Worm (Caenorhabditis elegans) whole organism, late embryonic: Measurements from ENCODE around the gene C34B4.4.
A peak's percentile ranks its signal among the peaks of the same experiment; 100 is the strongest.

Experiments
- C08G9.2 ChIP-seq: sonication (generic microtip); optimal IDR thresholded peaks from 2 replicates; lab custom pipeline; 2016; ENCODE audit warnings: mild to moderate bottlenecking, missing genetic modification characterization, moderate library complexity, missing compliant biosample characterization
- C38D4.7 ChIP-seq: fragments of 200-800 bp; sonication (Bioruptor generic); optimal IDR thresholded peaks from 2 replicates; lab custom pipeline; 2018; ENCODE audit warnings: mild to moderate bottlenecking, missing genetic modification characterization, moderate library complexity, missing compliant biosample characterization
- F13H6.1 ChIP-seq: sonication (generic microtip); optimal IDR thresholded peaks from 2 replicates; lab custom pipeline; 2016; ENCODE audit warnings: missing genetic modification characterization, missing compliant biosample characterization
- K02D7.2 ChIP-seq: sonication (generic microtip); optimal IDR thresholded peaks from 2 replicates; lab custom pipeline; 2017; ENCODE audit warnings: mild to moderate bottlenecking, missing genetic modification characterization, missing compliant biosample characterization
- T23F11.4 ChIP-seq: fragments of 200-800 bp; sonication (Bioruptor generic); optimal IDR thresholded peaks from 2 replicates; lab custom pipeline; 2018; ENCODE audit warnings: mild to moderate bottlenecking, missing genetic modification characterization, missing compliant biosample characterization
- Y22D7AL.16 ChIP-seq: sonication (generic microtip); optimal IDR thresholded peaks from 2 replicates; lab custom pipeline; 2016; ENCODE audit warnings: missing genetic modification characterization, missing compliant biosample characterization
- ahr-1 ChIP-seq: sonication (generic microtip); optimal IDR thresholded peaks from 2 replicates; lab custom pipeline; 2016; ENCODE audit warnings: missing genetic modification characterization, missing compliant biosample characterization
- ceh-14 ChIP-seq: sonication (generic microtip); optimal IDR thresholded peaks from 2 replicates; lab custom pipeline; 2016; ENCODE audit warnings: missing genotype, missing genetic modification characterization, missing compliant biosample characterization
- ceh-19 ChIP-seq: fragments of 200-800 bp; sonication (Bioruptor generic); optimal IDR thresholded peaks from 2 replicates; lab custom pipeline; 2018; ENCODE audit warnings: mild to moderate bottlenecking, missing genetic modification characterization, missing compliant biosample characterization
- ceh-22 ChIP-seq: sonication (generic microtip); optimal IDR thresholded peaks from 2 replicates; lab custom pipeline; 2017; ENCODE audit warnings: missing biosample characterization, missing genetic modification characterization
- ceh-30 ChIP-seq: fragments of 150-350 bp; optimal IDR thresholded peaks from 2 replicates; lab custom pipeline; 2014; ENCODE audit warnings: missing biosample characterization, missing genetic modification characterization
- ceh-31 ChIP-seq: sonication (generic microtip); optimal IDR thresholded peaks from 2 replicates; lab custom pipeline; 2016; ENCODE audit warnings: missing genetic modification characterization, missing compliant biosample characterization
- ceh-6 ChIP-seq: fragments of 200-800 bp; sonication (Bioruptor generic); optimal IDR thresholded peaks from 2 replicates; lab custom pipeline; 2018; ENCODE audit warnings: mild to moderate bottlenecking, missing genetic modification characterization, missing compliant biosample characterization
- che-1 ChIP-seq: sonication (generic microtip); optimal IDR thresholded peaks from 2 replicates; lab custom pipeline; 2016; ENCODE audit warnings: mild to moderate bottlenecking, missing genetic modification characterization, missing compliant biosample characterization
- dmd-4 ChIP-seq: sonication (generic microtip); optimal IDR thresholded peaks from 2 replicates; lab custom pipeline; 2016; ENCODE audit warnings: borderline replicate concordance, missing genetic modification characterization, missing compliant biosample characterization
- elt-2 ChIP-seq: sonication (generic microtip); optimal IDR thresholded peaks from 2 replicates; lab custom pipeline; 2016; ENCODE audit warnings: missing genetic modification reagents, missing genetic modification characterization, missing compliant biosample characterization
- elt-4 ChIP-seq: sonication (generic microtip); optimal IDR thresholded peaks from 2 replicates; lab custom pipeline; 2016; ENCODE audit warnings: missing genetic modification characterization, missing compliant biosample characterization
- ets-4 ChIP-seq: sonication (generic microtip); optimal IDR thresholded peaks from 2 replicates; lab custom pipeline; 2016; ENCODE audit warnings: missing genetic modification characterization, missing compliant biosample characterization
- fax-1 ChIP-seq: sonication (generic microtip); optimal IDR thresholded peaks from 2 replicates; lab custom pipeline; 2016; ENCODE audit warnings: missing genotype, missing genetic modification characterization, missing compliant biosample characterization
- fkh-10 ChIP-seq: fragments of 150-350 bp; optimal IDR thresholded peaks from 2 replicates; lab custom pipeline; 2014; ENCODE audit warnings: missing biosample characterization, missing genetic modification reagents, missing genetic modification characterization
- fkh-6 ChIP-seq: sonication (generic microtip); optimal IDR thresholded peaks from 2 replicates; lab custom pipeline; 2016; ENCODE audit warnings: missing genetic modification characterization, missing compliant biosample characterization
- gmeb-2 ChIP-seq: sonication (generic microtip); optimal IDR thresholded peaks from 2 replicates; lab custom pipeline; 2016; ENCODE audit warnings: missing genetic modification characterization, inconsistent platforms, missing compliant biosample characterization
- hlh-13 ChIP-seq: fragments of 200-800 bp; sonication (Bioruptor generic); optimal IDR thresholded peaks from 2 replicates; lab custom pipeline; 2018; ENCODE audit warnings: mild to moderate bottlenecking, missing genetic modification characterization, missing compliant biosample characterization
- hlh-30 ChIP-seq: sonication (generic microtip); optimal IDR thresholded peaks from 2 replicates; lab custom pipeline; 2017; ENCODE audit warnings: antibody characterized with exemption, missing genetic modification characterization, missing compliant biosample characterization; ENCODE audit not compliant: insufficient read depth
- hlh-6 ChIP-seq: sonication (generic microtip); optimal IDR thresholded peaks from 2 replicates; lab custom pipeline; 2016; ENCODE audit warnings: missing genotype, missing genetic modification characterization, missing compliant biosample characterization
- hlh-8 ChIP-seq: sonication (generic microtip); optimal IDR thresholded peaks from 2 replicates; lab custom pipeline; 2016; ENCODE audit warnings: missing genotype, missing genetic modification characterization, missing compliant biosample characterization
- lim-6 ChIP-seq: sonication (generic microtip); optimal IDR thresholded peaks from 2 replicates; lab custom pipeline; 2016; ENCODE audit warnings: missing genetic modification characterization, missing compliant biosample characterization
- lin-11 ChIP-seq: fragments of 200-800 bp; sonication (Bioruptor generic); optimal IDR thresholded peaks from 2 replicates; lab custom pipeline; 2018; ENCODE audit warnings: mild to moderate bottlenecking, missing genetic modification characterization, missing compliant biosample characterization
- madf-2 ChIP-seq: sonication (generic microtip); optimal IDR thresholded peaks from 2 replicates; lab custom pipeline; 2017; ENCODE audit warnings: missing genetic modification characterization, missing compliant biosample characterization
- nfya-1 ChIP-seq: sonication (generic microtip); optimal IDR thresholded peaks from 2 replicates; lab custom pipeline; 2017; ENCODE audit warnings: missing genetic modification characterization, mild to moderate bottlenecking, missing compliant biosample characterization, antibody characterized with exemption, moderate library complexity
- nhr-11 ChIP-seq: fragments of 150-350 bp; optimal IDR thresholded peaks from 2 replicates; lab custom pipeline; 2014; ENCODE audit warnings: missing biosample characterization, missing genetic modification characterization
- nhr-232 ChIP-seq: sonication (generic microtip); optimal IDR thresholded peaks from 2 replicates; lab custom pipeline; 2016; ENCODE audit warnings: missing genetic modification characterization, missing compliant biosample characterization
- npax-4 ChIP-seq: sonication (generic microtip); optimal IDR thresholded peaks from 2 replicates; lab custom pipeline; 2016; ENCODE audit warnings: missing genetic modification characterization, missing compliant biosample characterization
- pag-3 ChIP-seq: sonication (generic microtip); optimal IDR thresholded peaks from 2 replicates; lab custom pipeline; 2016; ENCODE audit warnings: missing compliant biosample characterization, missing genetic modification characterization, borderline replicate concordance
- pat-9 ChIP-seq: fragments of 200-800 bp; sonication (Bioruptor generic); optimal IDR thresholded peaks from 2 replicates; lab custom pipeline; 2018; ENCODE audit warnings: mild to moderate bottlenecking, missing genetic modification characterization, moderate library complexity, missing compliant biosample characterization
- pax-1 ChIP-seq: fragments of 150-350 bp; optimal IDR thresholded peaks from 2 replicates; lab custom pipeline; 2014; ENCODE audit warnings: missing biosample characterization, missing genetic modification characterization
- pha-2 ChIP-seq: sonication (generic microtip); optimal IDR thresholded peaks from 2 replicates; lab custom pipeline; 2017; ENCODE audit warnings: mild to moderate bottlenecking, missing genetic modification characterization, missing compliant biosample characterization
- pha-4 ChIP-seq: fragments of 150-350 bp; optimal IDR thresholded peaks from 2 replicates; lab custom pipeline; 2018; ENCODE audit warnings: missing biosample characterization, missing genetic modification reagents, missing genetic modification characterization
- pqm-1 ChIP-seq: sonication (generic microtip); optimal IDR thresholded peaks from 2 replicates; lab custom pipeline; 2016; ENCODE audit warnings: missing genetic modification characterization, missing compliant biosample characterization
- pros-1 ChIP-seq: fragments of 150-350 bp; optimal IDR thresholded peaks from 2 replicates; lab custom pipeline; 2014; ENCODE audit warnings: missing biosample characterization, missing genetic modification reagents, missing genetic modification characterization
- rnt-1 ChIP-seq: sonication (generic microtip); optimal IDR thresholded peaks from 2 replicates; lab custom pipeline; 2016; ENCODE audit warnings: missing genetic modification characterization, missing compliant biosample characterization
- sdc-2 ChIP-seq: sonication (generic microtip); optimal IDR thresholded peaks from 2 replicates; lab custom pipeline; 2016; ENCODE audit warnings: missing genotype, missing genetic modification characterization, missing compliant biosample characterization
- syd-9 ChIP-seq: sonication (generic microtip); optimal IDR thresholded peaks from 2 replicates; lab custom pipeline; 2016; ENCODE audit warnings: mild to moderate bottlenecking, missing genetic modification characterization, moderate library complexity, missing compliant biosample characterization
- tbx-7 ChIP-seq: sonication (generic microtip); optimal IDR thresholded peaks from 2 replicates; lab custom pipeline; 2016; ENCODE audit warnings: missing genotype, missing genetic modification characterization, missing compliant biosample characterization
- ttx-3 ChIP-seq: sonication (generic microtip); optimal IDR thresholded peaks from 2 replicates; lab custom pipeline; 2016; ENCODE audit warnings: missing genetic modification reagents, missing genetic modification characterization, missing compliant biosample characterization
- unc-3 ChIP-seq, 2 experiments: fragments of 200-800 bp in 1 of 2; sonication (Bioruptor generic) in 1 of 2; sonication (generic microtip) in 1 of 2; conservative IDR thresholded peaks in 1 of 2; optimal IDR thresholded peaks in 1 of 2; 2 replicates each; pipeline versions ENCODE4 v1.3.6 to Lab custom; 2016 to 2022; ENCODE audit warnings: missing compliant biosample characterization in 2 of 2, missing genetic modification characterization in 2 of 2, missing genetic modification reagents in 1 of 2
- unc-42 ChIP-seq: sonication (generic microtip); optimal IDR thresholded peaks from 2 replicates; lab custom pipeline; 2016; ENCODE audit warnings: missing genotype, missing genetic modification characterization, missing compliant biosample characterization
- unc-55 ChIP-seq: sonication (generic microtip); optimal IDR thresholded peaks from 2 replicates; lab custom pipeline; 2017; ENCODE audit warnings: missing biosample characterization, missing genetic modification reagents, missing genetic modification characterization
- zip-5 ChIP-seq: sonication (generic microtip); optimal IDR thresholded peaks from 2 replicates; lab custom pipeline; 2016; ENCODE audit warnings: missing genetic modification characterization, missing compliant biosample characterization
- ztf-16 ChIP-seq: sonication (generic microtip); optimal IDR thresholded peaks from 2 replicates; lab custom pipeline; 2017; ENCODE audit warnings: missing genetic modification characterization, missing compliant biosample characterization

Gene C34B4.4

ce11 chrV:13090130-13090770 is at the start of gene C34B4.4:
Gene C34B4.4 (plus strand): TSS chrV:13090405.
- TF ChIP-seq unc-55: no peak
- no peak for TF ChIP-seq rnt-1 (tag; lab: Kevin White, UChicago)
- TF ChIP-seq gmeb-2: no peak
- TF ChIP-seq lin-11: no peak
- TF ChIP-seq pag-3 (tag; lab: Kevin White, UChicago): no peak
- TF ChIP-seq nhr-11 (tag; lab: Kevin White, UChicago): no peak
- no peak for TF ChIP-seq C38D4.7
- no peak for TF ChIP-seq elt-2 (tag; lab: Kevin White, UChicago)
- no peak for TF ChIP-seq fkh-6
- no peak for TF ChIP-seq lim-6 (tag; lab: Kevin White, UChicago)
- no peak for TF ChIP-seq fax-1 (tag; lab: Kevin White, UChicago)
- no peak for TF ChIP-seq pha-4 (tag; lab: Kevin White, UChicago)
- TF ChIP-seq fkh-10 (GFP tag; lab: Kevin White, UChicago): no peak
- no peak for TF ChIP-seq pqm-1
- TF ChIP-seq ahr-1 (tag; lab: Kevin White, UChicago): no peak
- TF ChIP-seq madf-2: no peak

- TF ChIP-seq lim-6 (tag; lab: Kevin White, UChicago) (no peak), dmd-4 (tag; lab: Kevin White, UChicago) (no peak), ets-4 (no peak), pat-9 (tag; lab: Kevin White, UChicago) (peak; percentile 13), hlh-8 (tag; lab: Kevin White, UChicago) (peak; percentile 9), zip-5 (tag; lab: Kevin White, UChicago) (peak; percentile 15), F13H6.1 (tag; lab: Kevin White, UChicago) (no peak), npax-4 (tag; lab: Kevin White, UChicago) (no peak), unc-42 (peak; percentile 84), ceh-31 (peak; percentile 59), K02D7.2 (no peak), ztf-16 (no peak), C38D4.7 (no peak), sdc-2 (tag; lab: Kevin White, UChicago) (peak; percentile 8), unc-3 (GFP tag; conservative IDR thresholded peaks at IDR 0.05; lab: Robert Waterston, UW) (no peak), unc-3 (tag; optimal IDR thresholded peaks at IDR 0.05; lab: Kevin White, UChicago) (no peak), fkh-10 (GFP tag; lab: Kevin White, UChicago) (no peak), ceh-19 (GFP tag; lab: Kevin White, UChicago) (peak; percentile 28), hlh-6 (no peak), nhr-232 (tag; lab: Kevin White, UChicago) (no peak), ceh-6 (no peak), che-1 (tag; lab: Kevin White, UChicago) (no peak), pha-2 (tag; lab: Kevin White, UChicago) (no peak), fax-1 (tag; lab: Kevin White, UChicago) (no peak), ceh-22 (tag; lab: Kevin White, UChicago) (no peak), ttx-3 (tag; lab: Kevin White, UChicago) (no peak), Y22D7AL.16 (tag; lab: Kevin White, UChicago) (no peak), pros-1 (tag; lab: Kevin White, UChicago) (no peak), nfya-1 (peak; percentile 65), C08G9.2 (tag; lab: Kevin White, UChicago) (peak; percentile 22), ceh-14 (tag; lab: Kevin White, UChicago) (peak; percentile 56), ahr-1 (tag; lab: Kevin White, UChicago) (no peak), rnt-1 (tag; lab: Kevin White, UChicago) (peak; percentile 54), nhr-11 (tag; lab: Kevin White, UChicago) (no peak), pax-1 (no peak), hlh-30 (no peak), pag-3 (tag; lab: Kevin White, UChicago) (no peak), T23F11.4 (GFP tag; lab: Kevin White, UChicago) (no peak), tbx-7 (no peak), syd-9 (tag; lab: Kevin White, UChicago) (peak; percentile 16), ceh-30 (tag; lab: Kevin White, UChicago) (no peak), hlh-13 (GFP tag; lab: Kevin White, UChicago) (no peak), elt-4 (tag; lab: Kevin White, UChicago) (no peak)
Measured at ce11 chrV:13041666-13042065, 48.5 kb upstream of the C34B4.4 start, which contains the start of gene scyl-1. Gene scyl-1 (minus strand): TSS chrV:13041721.
